Worm (Caenorhabditis elegans): Measurements from ENCODE around the gene R07E5.4.

DNA sequence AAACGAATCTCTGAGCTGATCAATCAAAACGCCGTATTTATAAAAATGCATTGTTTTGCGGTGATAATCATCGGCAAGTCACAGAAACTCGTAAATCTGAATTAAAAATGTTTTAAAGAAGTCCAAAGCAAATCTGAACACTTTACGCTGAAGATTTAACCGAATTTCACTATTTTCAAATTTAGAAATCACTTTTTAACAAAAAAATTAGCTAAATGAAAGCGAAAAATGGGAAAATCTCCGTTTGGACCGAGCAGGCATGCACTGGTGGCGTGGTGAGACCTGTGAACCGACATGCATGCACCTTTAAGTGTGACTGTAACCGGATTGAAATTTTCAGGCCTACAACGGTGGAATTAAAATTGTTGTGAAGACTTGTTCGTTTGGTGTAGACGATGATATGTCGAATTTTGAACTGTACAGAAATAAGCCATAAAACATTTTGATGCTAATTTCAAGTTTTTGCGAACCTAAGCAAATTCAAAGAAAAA lies 44.9 kb downstream of the R07E5.4 start, which contains the start of gene C28A5.2:
- TF ChIP-seq hlh-17 (GFP tag; optimal IDR thresholded peaks at IDR 0.05; ENCODE audit: borderline replicate concordance) (no peak), nhr-11 (tag; optimal IDR thresholded peaks at IDR 0.05) (no peak)

All from whole organism, L1 larva.